Worm (Caenorhabditis elegans) whole organism, L4 larva: ENCODE data around the gene npr-10.

Experiments used
- F10B5.3 ChIP-seq: sonication (generic microtip); optimal IDR thresholded peaks from 2 replicates; lab custom pipeline; 2016; ENCODE audit warnings: mild to moderate bottlenecking, missing genetic modification characterization, missing compliant biosample characterization
- F26F4.8 ChIP-seq: fragments of 200-800 bp; sonication (Bioruptor generic); conservative IDR thresholded peaks from 2 replicates; pipeline ENCODE4 v1.3.6; 2022; ENCODE audit warnings: missing genetic modification characterization, missing compliant biosample characterization
- Y5F2A.4 ChIP-seq: fragments of 200-800 bp; sonication (Bioruptor generic); optimal IDR thresholded peaks from 2 replicates; lab custom pipeline; 2018; ENCODE audit warnings: mild to moderate bottlenecking, missing genetic modification characterization, missing compliant biosample characterization
- Y75B8A.6 ChIP-seq: fragments of 200-800 bp; sonication (Bioruptor generic); IDR thresholded peaks from 2 replicates; pipeline ENCODE4 v1.3.6; 2022; ENCODE audit warnings: missing genetic modification reagents, missing genetic modification characterization, missing compliant biosample characterization
- aly-2 ChIP-seq: sonication (generic microtip); optimal IDR thresholded peaks from 2 replicates; lab custom pipeline; 2018; ENCODE audit warnings: missing biosample characterization, missing genetic modification characterization
- ama-1 ChIP-seq: fragments of 150-350 bp; optimal IDR thresholded peaks from 2 replicates; lab custom pipeline; 2014; ENCODE audit warnings: inconsistent platforms, mixed read lengths
- ceh-20 ChIP-seq: fragments of 200-800 bp; sonication (Bioruptor generic); IDR thresholded peaks from 2 replicates; pipeline ENCODE4 v1.3.6; 2022; ENCODE audit warnings: missing genetic modification reagents, missing genetic modification characterization, missing compliant biosample characterization
- ceh-32 ChIP-seq: sonication (generic microtip); optimal IDR thresholded peaks from 2 replicates; lab custom pipeline; 2016; ENCODE audit warnings: mild to moderate bottlenecking, missing genetic modification characterization, missing compliant biosample characterization; ENCODE audit not compliant: poor library complexity
- ceh-62 ChIP-seq: sonication (generic microtip); optimal IDR thresholded peaks from 2 replicates; lab custom pipeline; 2017; ENCODE audit warnings: missing biosample characterization, missing genetic modification characterization
- ces-1 ChIP-seq: fragments of 150-350 bp; sonication (generic microtip); optimal IDR thresholded peaks from 4 replicates; lab custom pipeline; 2014; ENCODE audit warnings: missing biosample characterization, missing genetic modification reagents, missing genetic modification characterization
- daf-12 ChIP-seq: fragments of 150-350 bp; optimal IDR thresholded peaks from 2 replicates; lab custom pipeline; 2014; ENCODE audit warnings: missing biosample characterization, missing genetic modification reagents, missing genetic modification characterization
- daf-16 ChIP-seq, 3 experiments: sonication (generic microtip); optimal IDR thresholded peaks; 2 replicates each; lab custom pipeline; 2016 to 2017; ENCODE audit warnings: missing genetic modification characterization in 3 of 3, missing genetic modification reagents in 3 of 3, mild to moderate bottlenecking in 2 of 3, missing compliant biosample characterization in 2 of 3, missing biosample characterization in 1 of 3, moderate library complexity in 1 of 3
- dmd-6 ChIP-seq: fragments of 200-800 bp; sonication (Bioruptor generic); IDR thresholded peaks from 2 replicates; pipeline ENCODE4 v1.3.6; 2022; ENCODE audit warnings: missing genetic modification reagents, missing genetic modification characterization, missing compliant biosample characterization
- dpl-1 ChIP-seq: fragments of 150-350 bp; optimal IDR thresholded peaks from 2 replicates; lab custom pipeline; 2014; ENCODE audit warnings: missing biosample characterization, missing genetic modification reagents, missing genetic modification characterization
- duxl-1 ChIP-seq: sonication (generic microtip); optimal IDR thresholded peaks from 2 replicates; lab custom pipeline; 2016; ENCODE audit warnings: mild to moderate bottlenecking, missing genetic modification characterization, moderate library complexity, missing compliant biosample characterization; ENCODE audit not compliant: poor library complexity
- dve-1 ChIP-seq: sonication (generic microtip); optimal IDR thresholded peaks from 2 replicates; lab custom pipeline; 2017; ENCODE audit warnings: antibody characterized with exemption, mild to moderate bottlenecking, missing genetic modification characterization, missing compliant biosample characterization; ENCODE audit not compliant: insufficient read depth
- hlh-11 ChIP-seq: fragments of 200-800 bp; sonication (Bioruptor generic); optimal IDR thresholded peaks from 2 replicates; lab custom pipeline; 2018; ENCODE audit warnings: mild to moderate bottlenecking, missing genetic modification characterization, missing compliant biosample characterization
- jun-1 ChIP-seq: fragments of 150-350 bp; optimal IDR thresholded peaks from 2 replicates; lab custom pipeline; 2014; ENCODE audit warnings: missing biosample characterization, missing genetic modification reagents, missing genetic modification characterization
- lin-39 ChIP-seq: fragments of 150-350 bp; optimal IDR thresholded peaks from 2 replicates; lab custom pipeline; 2014; ENCODE audit warnings: missing biosample characterization, missing genetic modification reagents, missing genetic modification characterization
- lir-3 ChIP-seq: sonication (generic microtip); optimal IDR thresholded peaks from 2 replicates; lab custom pipeline; 2016; ENCODE audit warnings: mild to moderate bottlenecking, missing genetic modification characterization, missing compliant biosample characterization
- mdl-1 ChIP-seq, 2 experiments: fragments of 150-350 bp in 1 of 2; sonication (generic microtip) in 1 of 2; optimal IDR thresholded peaks; 2 replicates each; lab custom pipeline; 2014 to 2017; ENCODE audit warnings: missing biosample characterization in 2 of 2, missing genetic modification characterization in 2 of 2
- mxl-2 ChIP-seq: fragments of 200-800 bp; sonication (Bioruptor generic); conservative IDR thresholded peaks from 2 replicates; pipeline ENCODE4 v1.3.6; 2022; ENCODE audit warnings: missing genetic modification reagents, missing genetic modification characterization, missing compliant biosample characterization
- mxl-3 ChIP-seq: fragments of 200-800 bp; sonication (Bioruptor generic); optimal IDR thresholded peaks from 2 replicates; lab custom pipeline; 2018; ENCODE audit warnings: mild to moderate bottlenecking, missing genetic modification characterization, missing compliant biosample characterization
- nhr-11 ChIP-seq: fragments of 150-350 bp; optimal IDR thresholded peaks from 2 replicates; lab custom pipeline; 2014; ENCODE audit warnings: missing biosample characterization, missing genetic modification characterization
- nhr-25 ChIP-seq: sonication (generic microtip); optimal IDR thresholded peaks from 2 replicates; lab custom pipeline; 2017; ENCODE audit warnings: missing genetic modification characterization, mild to moderate bottlenecking, missing compliant biosample characterization, antibody characterized with exemption, moderate library complexity, borderline replicate concordance; ENCODE audit not compliant: insufficient read depth
- nhr-28 ChIP-seq: fragments of 150-350 bp; optimal IDR thresholded peaks from 2 replicates; lab custom pipeline; 2014; ENCODE audit warnings: missing biosample characterization, missing genetic modification characterization
- nhr-42 ChIP-seq: fragments of 200-800 bp; sonication (Bioruptor generic); IDR thresholded peaks from 2 replicates; pipeline ENCODE4 v1.3.6; 2022; ENCODE audit warnings: missing genetic modification characterization, missing compliant biosample characterization
- nhr-77 ChIP-seq: fragments of 150-350 bp; optimal IDR thresholded peaks from 2 replicates; lab custom pipeline; 2014; ENCODE audit warnings: missing biosample characterization, missing genetic modification characterization
- pha-4 ChIP-seq, 2 experiments: fragments of 150-350 bp in 1 of 2; fragments of 200-800 bp in 1 of 2; sonication (Bioruptor generic) in 1 of 2; IDR thresholded peaks in 1 of 2; optimal IDR thresholded peaks in 1 of 2; 2 replicates each; pipeline versions ENCODE4 v1.3.6 to Lab custom; 2014 to 2022; ENCODE audit warnings: missing genetic modification characterization in 2 of 2, missing genetic modification reagents in 2 of 2, missing biosample characterization in 1 of 2, missing compliant biosample characterization in 1 of 2
- php-3 ChIP-seq: fragments of 200-800 bp; sonication (Bioruptor generic); IDR thresholded peaks from 2 replicates; pipeline ENCODE4 v1.3.6; 2022; ENCODE audit warnings: missing genetic modification reagents, missing genetic modification characterization, missing compliant biosample characterization
- pqm-1 ChIP-seq: sonication (generic microtip); optimal IDR thresholded peaks from 2 replicates; lab custom pipeline; 2017; ENCODE audit warnings: missing biosample characterization, missing genetic modification characterization
- rbr-2 ChIP-seq: sonication (generic microtip); optimal IDR thresholded peaks from 2 replicates; lab custom pipeline; 2016; ENCODE audit warnings: missing genotype, missing genetic modification characterization, missing compliant biosample characterization
- skn-1 ChIP-seq: fragments of 150-350 bp; optimal IDR thresholded peaks from 2 replicates; lab custom pipeline; 2014; ENCODE audit warnings: missing biosample characterization, missing genetic modification characterization
- snpc-1.2 ChIP-seq: fragments of 200-800 bp; sonication (Bioruptor generic); IDR thresholded peaks from 2 replicates; pipeline ENCODE4 v1.3.6; 2022; ENCODE audit warnings: missing genetic modification reagents, missing genetic modification characterization, missing compliant biosample characterization
- snpc-4 ChIP-seq: fragments of 150-350 bp; optimal IDR thresholded peaks from 2 replicates; lab custom pipeline; 2014; ENCODE audit warnings: missing biosample characterization, missing genetic modification characterization
- tra-1 ChIP-seq: fragments of 200-800 bp; sonication (Bioruptor generic); IDR thresholded peaks from 2 replicates; pipeline ENCODE4 v1.3.6; 2022; ENCODE audit warnings: missing genetic modification reagents, missing genetic modification characterization, missing compliant biosample characterization
- unc-62 ChIP-seq, 3 experiments: fragments of 150-350 bp in 1 of 3; sonication (generic microtip); optimal IDR thresholded peaks in 2 of 3; peaks in 1 of 3; 1 replicate in 1 of 3; 2 replicates in 2 of 3; lab custom pipeline; 2014 to 2017; ENCODE audit warnings: missing biosample characterization in 3 of 3, missing genetic modification characterization in 3 of 3, missing genetic modification reagents in 3 of 3, missing genotype in 1 of 3
- vab-7 ChIP-seq: fragments of 200-800 bp; sonication (Bioruptor generic); IDR thresholded peaks from 2 replicates; pipeline ENCODE4 v1.3.6; 2022; ENCODE audit warnings: missing genetic modification reagents, missing genetic modification characterization, missing compliant biosample characterization
- zip-11 ChIP-seq: fragments of 200-800 bp; sonication (Bioruptor generic); IDR thresholded peaks from 2 replicates; pipeline ENCODE4 v1.3.6; 2022; ENCODE audit warnings: missing genetic modification characterization, missing compliant biosample characterization
- zip-2 ChIP-seq: fragments of 150-350 bp; optimal IDR thresholded peaks from 2 replicates; lab custom pipeline; 2014; ENCODE audit warnings: missing biosample characterization, missing genetic modification characterization
- ztf-11 ChIP-seq: fragments of 150-350 bp; optimal IDR thresholded peaks from 2 replicates; lab custom pipeline; 2014; ENCODE audit warnings: missing biosample characterization, missing genetic modification characterization
- ztf-7 ChIP-seq: fragments of 150-350 bp; optimal IDR thresholded peaks from 2 replicates; lab custom pipeline; 2014; ENCODE audit warnings: missing biosample characterization, missing genetic modification characterization

Gene npr-10

ce11 chrX:13059984-13060383, 27.5 kb upstream of the npr-10 start:
- no peak for TF ChIP-seq ceh-20
- TF ChIP-seq pha-4 (GFP tag; IDR thresholded peaks at IDR 0.05; lab: Robert Waterston, UW), result no peak
- TF ChIP-seq pha-4 (tag; optimal IDR thresholded peaks at IDR 0.05; lab: Kevin White, UChicago), result no peak
- no peak for TF ChIP-seq ceh-32 (tag; lab: Kevin White, UChicago)
- no peak for TF ChIP-seq duxl-1 (tag; lab: Kevin White, UChicago)
- TF ChIP-seq dmd-6, result peak; percentile 44
- TF ChIP-seq F26F4.8 (GFP tag; lab: Robert Waterston, UW), result no peak
- TF ChIP-seq F10B5.3 (tag; lab: Kevin White, UChicago), result no peak
- TF ChIP-seq ztf-7 (tag; lab: Kevin White, UChicago), result peak; percentile 69
- no peak for TF ChIP-seq Y5F2A.4 (GFP tag; lab: Kevin White, UChicago)
- no peak for TF ChIP-seq snpc-1.2 (GFP tag; lab: Robert Waterston, UW)
- no peak for TF ChIP-seq mxl-2
- no peak for TF ChIP-seq ztf-11 (tag; lab: Kevin White, UChicago)
- no peak for TF ChIP-seq jun-1 (tag; lab: Kevin White, UChicago)
- TF ChIP-seq tra-1 (GFP tag; lab: Robert Waterston, UW), result no peak
- no peak for TF ChIP-seq rbr-2 (tag; lab: Kevin White, UChicago)
- TF ChIP-seq aly-2 (tag; lab: Kevin White, UChicago), result no peak
- TF ChIP-seq nhr-28, result peak; percentile 80
- no peak for TF ChIP-seq snpc-4 (tag; lab: Kevin White, UChicago)
- TF ChIP-seq ama-1 (lab: Kevin White, UChicago), result no peak
- no peak for TF ChIP-seq nhr-11 (tag; lab: Kevin White, UChicago)
- TF ChIP-seq ces-1, result no peak
- TF ChIP-seq unc-62 (GFP tag; optimal IDR thresholded peaks at IDR 0.05 in 1 of 2; lab: Kevin White, UChicago), result peak in 1 of 2 experiments; percentile 78
- TF ChIP-seq unc-62 (tag; optimal IDR thresholded peaks at IDR 0.05; lab: Kevin White, UChicago), result no peak
- no peak for TF ChIP-seq skn-1
- TF ChIP-seq vab-7, result no peak
- peak; percentile 36 for TF ChIP-seq nhr-77
- TF ChIP-seq mxl-3 (GFP tag; lab: Kevin White, UChicago), result no peak
- no peak for TF ChIP-seq zip-2 (tag; lab: Kevin White, UChicago)
- no peak for TF ChIP-seq daf-12 (tag; lab: Kevin White, UChicago)
- TF ChIP-seq dve-1 (tag; lab: Kevin White, UChicago), result peak; percentile 78
- no peak for TF ChIP-seq zip-11
- TF ChIP-seq lin-39 (tag; lab: Kevin White, UChicago), result no peak
- no peak for TF ChIP-seq mdl-1 (tag; optimal IDR thresholded peaks at IDR 0.05; lab: Kevin White, UChicago)
- no peak for TF ChIP-seq lir-3 (tag; lab: Kevin White, UChicago)
- TF ChIP-seq daf-16 (GFP tag; optimal IDR thresholded peaks at IDR 0.05; lab: Kevin White, UChicago), result no peak
- peak; percentile 99 for TF ChIP-seq daf-16 (tag; optimal IDR thresholded peaks at IDR 0.05; lab: Kevin White, UChicago)
- no peak for TF ChIP-seq dpl-1
- peak; percentile 95 for TF ChIP-seq pqm-1 (tag; lab: Kevin White, UChicago)
- peak; percentile 62 for TF ChIP-seq hlh-11 (tag; lab: Kevin White, UChicago)
- TF ChIP-seq php-3 (GFP tag; lab: Robert Waterston, UW), result peak; percentile 49; the same call in 1 of the 2 replicates
- TF ChIP-seq Y75B8A.6 (GFP tag; lab: Robert Waterston, UW), result no peak
- no peak for TF ChIP-seq nhr-25 (tag; lab: Kevin White, UChicago)
- TF ChIP-seq ceh-62 (tag; lab: Kevin White, UChicago), result no peak
- TF ChIP-seq nhr-42, result no peak
